Worm (Caenorhabditis elegans): ENCODE data around the gene sdz-20.
A peak's percentile ranks its signal among the peaks of the same experiment; 100 is the strongest.

The sdz-20 gene

ce11 chrIII:13328911-13329310 is 4.9 kb upstream of the sdz-20 start:
- no peak for TF ChIP-seq elt-1 (tag; optimal IDR thresholded peaks at IDR 0.05)
- no peak for TF ChIP-seq fos-1 (tag; optimal IDR thresholded peaks at IDR 0.05)
- no peak for TF ChIP-seq aly-2 (tag; optimal IDR thresholded peaks at IDR 0.05)
- no peak for TF ChIP-seq ceh-16 (tag; optimal IDR thresholded peaks at IDR 0.05)
- no peak for TF ChIP-seq nhr-6 (tag; optimal IDR thresholded peaks at IDR 0.05)
- TF ChIP-seq nhr-129 (tag; optimal IDR thresholded peaks at IDR 0.05) = no peak
- TF ChIP-seq sma-9 (GFP tag; optimal IDR thresholded peaks at IDR 0.05) = no peak
- TF ChIP-seq sma-9 (tag; optimal IDR thresholded peaks at IDR 0.05) = no peak

ce11 chrIII:13339672-13340071 is 5.8 kb downstream of the sdz-20 start, which contains the start of gene F53A2.3:
F53A2.3 (minus strand) TSS chrIII:13339772.
- no peak for TF ChIP-seq alr-1 (tag; optimal IDR thresholded peaks at IDR 0.05)
- TF ChIP-seq ztf-1 (GFP tag; conservative IDR thresholded peaks at IDR 0.05) = no peak

ce11 chrIII:13340504-13341274 is 6.8 kb downstream of the sdz-20 start:
- TF ChIP-seq unc-55 (GFP tag; optimal IDR thresholded peaks at IDR 0.05) (peak; percentile 46), lin-13 (GFP tag; optimal IDR thresholded peaks at IDR 0.05) (peak; percentile 68), lsy-2 (tag; optimal IDR thresholded peaks at IDR 0.05) (peak in 1 of 2 experiments; percentile 72), ztf-1 (GFP tag; conservative IDR thresholded peaks at IDR 0.05) (no peak), mab-5 (tag; optimal IDR thresholded peaks at IDR 0.05) (no peak), gmeb-1 (tag; optimal IDR thresholded peaks at IDR 0.05) (peak; percentile 66)

ce11 chrIII:13341275-13341626 is 7.4 kb downstream of the sdz-20 start, which contains the start of gene nud-1:
nud-1 (plus strand) TSS chrIII:13341527.
- no peak for TF ChIP-seq nhr-129 (tag; optimal IDR thresholded peaks at IDR 0.05)
- TF ChIP-seq mbf-1 (tag; optimal IDR thresholded peaks at IDR 0.05) = no peak
- TF ChIP-seq ZK546.5 (tag; optimal IDR thresholded peaks at IDR 0.05) = no peak
- no peak for TF ChIP-seq lin-13 (GFP tag; optimal IDR thresholded peaks at IDR 0.05)
- TF ChIP-seq aly-2 (tag; optimal IDR thresholded peaks at IDR 0.05) = no peak

ce11 chrIII:13342079-13342734 is 8.4 kb downstream of the sdz-20 start, which contains the start of gene dro-1:
dro-1 (plus strand) TSS chrIII:13342684.
- TF ChIP-seq ZK546.5 (tag; optimal IDR thresholded peaks at IDR 0.05) = no peak
- TF ChIP-seq aly-2 (tag; optimal IDR thresholded peaks at IDR 0.05) = no peak
- TF ChIP-seq dmd-4 (tag; optimal IDR thresholded peaks at IDR 0.05) = no peak
- no peak for TF ChIP-seq zag-1 (tag; optimal IDR thresholded peaks at IDR 0.05)
- TF ChIP-seq gmeb-1 (tag; optimal IDR thresholded peaks at IDR 0.05) = no peak
- no peak for TF ChIP-seq unc-39 (tag; optimal IDR thresholded peaks at IDR 0.05)
- TF ChIP-seq sma-3 (GFP tag; optimal IDR thresholded peaks at IDR 0.05) = no peak
- TF ChIP-seq ztf-11 (tag; optimal IDR thresholded peaks at IDR 0.05) = no peak
- no peak for TF ChIP-seq alr-1 (tag; optimal IDR thresholded peaks at IDR 0.05)
- no peak for TF ChIP-seq nhr-25 (tag; optimal IDR thresholded peaks at IDR 0.05)
- TF ChIP-seq fos-1 (tag; optimal IDR thresholded peaks at IDR 0.05) = no peak
- no peak for TF ChIP-seq egl-27 (tag; optimal IDR thresholded peaks at IDR 0.05)
- no peak for TF ChIP-seq mdl-1 (tag; optimal IDR thresholded peaks at IDR 0.05)

ce11 chrIII:13343117-13343516 is 9.3 kb downstream of the sdz-20 start, which contains the start of gene ife-1:
ife-1 (plus strand) TSS chrIII:13343417.
- no peak for TF ChIP-seq ceh-16 (tag; optimal IDR thresholded peaks at IDR 0.05)
- TF ChIP-seq dmd-4 (tag; optimal IDR thresholded peaks at IDR 0.05) = no peak
- TF ChIP-seq lsy-2 (tag; optimal IDR thresholded peaks at IDR 0.05) = no peak
- no peak for TF ChIP-seq unc-62 (GFP tag; optimal IDR thresholded peaks at IDR 0.05)
- TF ChIP-seq alr-1 (tag; optimal IDR thresholded peaks at IDR 0.05) = no peak
- TF ChIP-seq nhr-21 (tag; optimal IDR thresholded peaks at IDR 0.05) = no peak

- no peak for TF ChIP-seq unc-62 (GFP tag; optimal IDR thresholded peaks at IDR 0.05)
Observed at ce11 chrIII:13343562-13344139, 9.8 kb downstream of the sdz-20 start.

Data from whole organism, L2 larva.